Worm (Caenorhabditis elegans) whole organism, L2 larva: ENCODE data around the gene sptl-1.

Experiments
- C34F6.9 ChIP-seq: fragments of 150-350 bp; optimal IDR thresholded peaks from 2 replicates; lab custom pipeline; 2014; ENCODE audit warnings: missing biosample characterization, missing genetic modification characterization
- F13H6.1 ChIP-seq: sonication (generic microtip); optimal IDR thresholded peaks from 2 replicates; lab custom pipeline; 2016; ENCODE audit warnings: missing genetic modification characterization, missing compliant biosample characterization
- R02D3.7 ChIP-seq: fragments of 150-350 bp; optimal IDR thresholded peaks from 2 replicates; lab custom pipeline; 2014; ENCODE audit warnings: missing biosample characterization, missing genetic modification characterization
- Y55F3AM.14 ChIP-seq: fragments of 200-800 bp; sonication (Bioruptor generic); optimal IDR thresholded peaks from 2 replicates; lab custom pipeline; 2018; ENCODE audit warnings: mild to moderate bottlenecking, missing genetic modification characterization, missing compliant biosample characterization
- ZK546.5 ChIP-seq: sonication (generic microtip); optimal IDR thresholded peaks from 2 replicates; lab custom pipeline; 2017; ENCODE audit warnings: missing biosample characterization, missing genetic modification characterization
- aly-2 ChIP-seq: fragments of 150-350 bp; optimal IDR thresholded peaks from 2 replicates; lab custom pipeline; 2014; ENCODE audit warnings: missing biosample characterization, missing genetic modification characterization
- ama-1 ChIP-seq: fragments of 150-350 bp; optimal IDR thresholded peaks from 2 replicates; lab custom pipeline; 2018; ENCODE audit warnings: inconsistent platforms
- blmp-1 ChIP-seq: sonication (generic microtip); optimal IDR thresholded peaks from 2 replicates; lab custom pipeline; 2017; ENCODE audit warnings: missing genetic modification characterization, mild to moderate bottlenecking, missing compliant biosample characterization, antibody characterized with exemption, moderate library complexity; ENCODE audit not compliant: insufficient read depth
- ceh-16 ChIP-seq: fragments of 150-350 bp; optimal IDR thresholded peaks from 2 replicates; lab custom pipeline; 2014; ENCODE audit warnings: missing biosample characterization, missing genetic modification characterization
- ceh-82 ChIP-seq: fragments of 150-350 bp; optimal IDR thresholded peaks from 2 replicates; lab custom pipeline; 2014; ENCODE audit warnings: missing biosample characterization, missing genetic modification characterization
- crh-2 ChIP-seq: sonication (generic microtip); optimal IDR thresholded peaks from 2 replicates; lab custom pipeline; 2017; ENCODE audit warnings: missing biosample characterization, missing genetic modification characterization
- dmd-4 ChIP-seq: sonication (generic microtip); optimal IDR thresholded peaks from 2 replicates; lab custom pipeline; 2017; ENCODE audit warnings: missing biosample characterization, missing genetic modification characterization
- elt-1 ChIP-seq: fragments of 150-350 bp; optimal IDR thresholded peaks from 2 replicates; lab custom pipeline; 2014; ENCODE audit warnings: missing biosample characterization, missing genetic modification characterization
- elt-3 ChIP-seq: sonication (generic microtip); optimal IDR thresholded peaks from 2 replicates; lab custom pipeline; 2017; ENCODE audit warnings: missing biosample characterization, missing genetic modification characterization
- fos-1 ChIP-seq: fragments of 150-350 bp; optimal IDR thresholded peaks from 2 replicates; lab custom pipeline; 2014; ENCODE audit warnings: missing biosample characterization, missing genetic modification characterization
- gmeb-1 ChIP-seq: fragments of 150-350 bp; optimal IDR thresholded peaks from 2 replicates; lab custom pipeline; 2014; ENCODE audit warnings: missing biosample characterization, missing genetic modification characterization
- lin-13 ChIP-seq: fragments of 150-350 bp; optimal IDR thresholded peaks from 2 replicates; lab custom pipeline; 2014; ENCODE audit warnings: missing biosample characterization, missing genetic modification reagents, missing genetic modification characterization
- lsy-2 ChIP-seq, 2 experiments: fragments of 150-350 bp in 1 of 2; sonication (generic microtip) in 1 of 2; optimal IDR thresholded peaks; 2 replicates each; lab custom pipeline; 2014 to 2017; ENCODE audit warnings: missing biosample characterization in 2 of 2, missing genetic modification characterization in 2 of 2
- mbf-1 ChIP-seq: sonication (generic microtip); optimal IDR thresholded peaks from 2 replicates; lab custom pipeline; 2017; ENCODE audit warnings: missing biosample characterization, missing genetic modification characterization
- mdl-1 ChIP-seq, 2 experiments: fragments of 150-350 bp in 1 of 2; sonication (generic microtip) in 1 of 2; optimal IDR thresholded peaks; 2 replicates each; lab custom pipeline; 2017; ENCODE audit warnings: missing biosample characterization in 2 of 2, missing genetic modification characterization in 2 of 2
- nhr-10 ChIP-seq: sonication (generic microtip); optimal IDR thresholded peaks from 2 replicates; lab custom pipeline; 2017; ENCODE audit warnings: missing biosample characterization, missing genetic modification characterization
- nhr-129 ChIP-seq: fragments of 150-350 bp; optimal IDR thresholded peaks from 2 replicates; lab custom pipeline; 2014; ENCODE audit warnings: missing biosample characterization, missing genetic modification characterization
- nhr-21 ChIP-seq: fragments of 150-350 bp; optimal IDR thresholded peaks from 2 replicates; lab custom pipeline; 2014; ENCODE audit warnings: missing biosample characterization, missing genetic modification characterization
- nhr-23 ChIP-seq: fragments of 150-350 bp; optimal IDR thresholded peaks from 2 replicates; lab custom pipeline; 2014; ENCODE audit warnings: missing biosample characterization, missing genetic modification reagents, missing genetic modification characterization
- nhr-25 ChIP-seq: fragments of 150-350 bp; sonication (generic microtip); optimal IDR thresholded peaks from 3 replicates; lab custom pipeline; 2014; ENCODE audit warnings: missing biosample characterization, missing genetic modification characterization
- nhr-6 ChIP-seq: fragments of 150-350 bp; optimal IDR thresholded peaks from 2 replicates; lab custom pipeline; 2014; ENCODE audit warnings: missing biosample characterization, missing genetic modification characterization
- peb-1 ChIP-seq: fragments of 150-350 bp; optimal IDR thresholded peaks from 2 replicates; lab custom pipeline; 2014; ENCODE audit warnings: missing biosample characterization, missing genetic modification characterization
- sem-4 ChIP-seq: fragments of 150-350 bp; optimal IDR thresholded peaks from 2 replicates; lab custom pipeline; 2014; ENCODE audit warnings: missing biosample characterization, missing genetic modification reagents, missing genetic modification characterization
- skn-1 ChIP-seq: sonication (generic microtip); optimal IDR thresholded peaks from 2 replicates; lab custom pipeline; 2017; ENCODE audit warnings: missing biosample characterization, missing genetic modification characterization
- sma-3 ChIP-seq: sonication (generic microtip); optimal IDR thresholded peaks from 2 replicates; lab custom pipeline; 2016; ENCODE audit warnings: missing genetic modification reagents, missing genetic modification characterization, missing compliant biosample characterization
- sma-9 ChIP-seq, 2 experiments: fragments of 150-350 bp in 1 of 2; sonication (generic microtip) in 1 of 2; optimal IDR thresholded peaks; 2 replicates each; lab custom pipeline; 2014 to 2016; ENCODE audit warnings: missing genetic modification characterization in 2 of 2, mild to moderate bottlenecking in 1 of 2, missing biosample characterization in 1 of 2, missing compliant biosample characterization in 1 of 2, missing genetic modification reagents in 1 of 2, moderate library complexity in 1 of 2
- snpc-4 ChIP-seq: fragments of 150-350 bp; optimal IDR thresholded peaks from 2 replicates; lab custom pipeline; 2014; ENCODE audit warnings: missing biosample characterization, missing genetic modification characterization
- unc-55 ChIP-seq: fragments of 150-350 bp; sonication (generic microtip); optimal IDR thresholded peaks from 3 replicates; lab custom pipeline; 2014; ENCODE audit warnings: missing biosample characterization, missing genetic modification reagents, missing genetic modification characterization
- zag-1 ChIP-seq: fragments of 150-350 bp; optimal IDR thresholded peaks from 2 replicates; lab custom pipeline; 2014; ENCODE audit warnings: missing biosample characterization, missing genetic modification characterization
- ztf-4 ChIP-seq: fragments of 150-350 bp; optimal IDR thresholded peaks from 2 replicates; lab custom pipeline; 2014; ENCODE audit warnings: missing biosample characterization, missing genetic modification characterization

The sptl-1 gene

DNA sequence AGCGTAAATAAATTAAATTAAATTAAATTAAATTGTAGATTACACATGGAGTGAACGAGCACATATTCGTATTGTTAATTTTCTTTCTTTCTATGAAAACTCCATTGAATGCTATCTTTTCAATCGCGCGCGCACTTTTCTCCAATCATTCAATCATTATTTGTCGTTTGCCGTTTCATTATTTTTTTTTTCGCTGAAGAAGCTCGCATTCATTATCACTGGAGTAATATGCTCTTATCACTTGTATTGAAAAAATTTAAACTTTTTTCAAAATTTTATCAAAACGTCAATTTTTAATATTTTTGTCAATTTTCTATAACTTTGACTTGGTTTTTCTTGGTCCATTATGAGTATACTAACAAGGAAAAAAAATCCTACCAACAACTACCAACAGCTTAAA is 14.0 kb downstream of the sptl-1 start:
- TF ChIP-seq fos-1 (tag; lab: Kevin White, UChicago) = peak; percentile 76
- no peak for TF ChIP-seq nhr-10 (tag; lab: Kevin White, UChicago)

DNA sequence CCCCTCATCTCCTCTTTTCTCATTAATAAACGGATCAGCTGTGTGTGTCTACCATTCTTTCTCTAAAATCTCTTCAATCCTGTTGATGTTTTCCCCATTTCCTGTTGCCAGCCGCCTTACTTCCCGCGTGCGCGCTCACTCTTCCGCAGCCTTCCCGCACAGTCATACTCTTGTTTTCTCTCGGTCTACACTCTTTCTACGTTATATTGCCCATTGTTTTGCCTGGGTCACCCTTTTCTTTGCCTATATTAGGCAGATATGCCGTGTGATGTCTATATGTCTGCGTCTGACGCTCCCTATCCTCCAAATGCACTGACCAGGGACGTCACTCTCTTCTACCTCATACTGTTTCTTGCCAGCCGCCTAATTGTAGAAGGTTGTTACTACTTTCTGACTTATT is 14.9 kb downstream of the sptl-1 start:
- TF ChIP-seq fos-1 (tag; lab: Kevin White, UChicago) (peak; percentile 78), peb-1 (peak; percentile 95), sem-4 (peak; percentile 68), F13H6.1 (tag; lab: Kevin White, UChicago) (peak; percentile 41), mdl-1 (tag; optimal IDR thresholded peaks at IDR 0.05; lab: Kevin White, UChicago) (peak in 1 of 2 experiments; percentile 29), R02D3.7 (tag; lab: Kevin White, UChicago) (no peak), sma-9 (GFP tag; optimal IDR thresholded peaks at IDR 0.05; lab: Kevin White, UChicago) (no peak), sma-9 (tag; optimal IDR thresholded peaks at IDR 0.05; lab: Kevin White, UChicago) (no peak), sma-3 (GFP tag; lab: Kevin White, UChicago) (peak; percentile 71), ztf-4 (no peak), dmd-4 (tag; lab: Kevin White, UChicago) (no peak), nhr-25 (tag; lab: Kevin White, UChicago) (peak; percentile 73), Y55F3AM.14 (GFP tag; lab: Kevin White, UChicago) (peak; percentile 23), skn-1 (tag; lab: Kevin White, UChicago) (no peak), nhr-21 (tag; lab: Kevin White, UChicago) (peak; percentile 67), C34F6.9 (peak; percentile 29), elt-1 (no peak), lsy-2 (tag; optimal IDR thresholded peaks at IDR 0.05; lab: Kevin White, UChicago) (peak in 1 of 2 experiments; percentile 40), zag-1 (tag; lab: Kevin White, UChicago) (no peak), blmp-1 (tag; lab: Kevin White, UChicago) (peak; percentile 63)

DNA sequence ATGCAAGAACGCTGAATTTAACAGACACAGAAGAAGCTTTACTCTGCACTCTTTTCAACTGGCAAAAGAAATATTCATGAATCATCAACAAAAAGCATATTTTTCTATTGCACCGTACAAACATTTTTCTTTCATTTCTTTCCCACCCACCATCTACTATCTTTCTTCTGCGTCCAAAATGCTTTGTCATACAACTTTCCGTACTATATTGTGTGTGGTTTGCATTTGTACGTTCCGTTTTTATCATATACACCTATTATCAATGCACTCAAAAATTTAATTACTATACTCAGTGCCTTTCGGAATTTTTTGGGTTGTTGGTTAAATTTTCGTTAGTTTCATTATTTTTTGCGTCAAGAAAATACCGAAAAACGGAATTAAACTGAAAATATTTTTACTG is 16.2 kb downstream of the sptl-1 start:
- TF ChIP-seq fos-1 (tag; lab: Kevin White, UChicago) (peak; percentile 91), sem-4 (no peak)

ce11 chrII:68757-69156 is 17.3 kb downstream of the sptl-1 start:
- no peak for TF ChIP-seq mbf-1 (tag; lab: Kevin White, UChicago)
- no peak for TF ChIP-seq sma-9 (GFP tag; optimal IDR thresholded peaks at IDR 0.05; lab: Kevin White, UChicago)
- no peak for TF ChIP-seq sma-9 (tag; optimal IDR thresholded peaks at IDR 0.05; lab: Kevin White, UChicago)
- TF ChIP-seq dmd-4 (tag; lab: Kevin White, UChicago) = no peak
- no peak for TF ChIP-seq lin-13 (GFP tag; lab: Kevin White, UChicago)
- no peak for TF ChIP-seq zag-1 (tag; lab: Kevin White, UChicago)
- TF ChIP-seq crh-2 = no peak
- TF ChIP-seq nhr-6 (tag; lab: Kevin White, UChicago) = no peak
- no peak for TF ChIP-seq ZK546.5 (tag; lab: Kevin White, UChicago)
- no peak for TF ChIP-seq elt-3
- TF ChIP-seq Y55F3AM.14 (GFP tag; lab: Kevin White, UChicago) = no peak
- TF ChIP-seq ceh-16 (tag; lab: Kevin White, UChicago) = no peak
- TF ChIP-seq gmeb-1 (tag; lab: Kevin White, UChicago) = no peak
- TF ChIP-seq blmp-1 (tag; lab: Kevin White, UChicago) = no peak
- TF ChIP-seq nhr-129 (tag; lab: Kevin White, UChicago) = no peak
- no peak for TF ChIP-seq snpc-4 (tag; lab: Kevin White, UChicago)
- TF ChIP-seq R02D3.7 (tag; lab: Kevin White, UChicago) = no peak
- no peak for TF ChIP-seq aly-2
- TF ChIP-seq peb-1 = no peak
- TF ChIP-seq nhr-25 (tag; lab: Kevin White, UChicago) = no peak

ce11 chrII:69354-69753 is 17.9 kb downstream of the sptl-1 start, which contains the start of gene egl-26:
egl-26 (plus strand) TSS chrII:69654.
- TF ChIP-seq ZK546.5 (tag; lab: Kevin White, UChicago) (no peak), sma-3 (GFP tag; lab: Kevin White, UChicago) (no peak), ceh-82 (tag; lab: Kevin White, UChicago) (no peak), ceh-16 (tag; lab: Kevin White, UChicago) (no peak), R02D3.7 (tag; lab: Kevin White, UChicago) (no peak), dmd-4 (tag; lab: Kevin White, UChicago) (no peak), C34F6.9 (no peak), lin-13 (GFP tag; lab: Kevin White, UChicago) (no peak), sem-4 (no peak), sma-9 (GFP tag; optimal IDR thresholded peaks at IDR 0.05; lab: Kevin White, UChicago) (no peak), sma-9 (tag; optimal IDR thresholded peaks at IDR 0.05; lab: Kevin White, UChicago) (no peak), ama-1 (lab: Kevin White, UChicago) (no peak), unc-55 (GFP tag; lab: Kevin White, UChicago) (no peak), nhr-23 (tag; lab: Kevin White, UChicago) (no peak)
- TF ChIP-seq, all 48 proteins: peak for 0
